Worm (Caenorhabditis elegans) whole organism, late embryonic: ENCODE results near the gene spt-4.

Experiments
- C38D4.7 ChIP-seq: fragments of 200-800 bp; sonication (Bioruptor generic); optimal IDR thresholded peaks from 2 replicates; lab custom pipeline; 2018; ENCODE audit warnings: mild to moderate bottlenecking, missing genetic modification characterization, moderate library complexity, missing compliant biosample characterization
- T23F11.4 ChIP-seq: fragments of 200-800 bp; sonication (Bioruptor generic); optimal IDR thresholded peaks from 2 replicates; lab custom pipeline; 2018; ENCODE audit warnings: mild to moderate bottlenecking, missing genetic modification characterization, missing compliant biosample characterization
- Y22D7AL.16 ChIP-seq: sonication (generic microtip); optimal IDR thresholded peaks from 2 replicates; lab custom pipeline; 2016; ENCODE audit warnings: missing genetic modification characterization, missing compliant biosample characterization
- ahr-1 ChIP-seq: sonication (generic microtip); optimal IDR thresholded peaks from 2 replicates; lab custom pipeline; 2016; ENCODE audit warnings: missing genetic modification characterization, missing compliant biosample characterization
- ama-1 ChIP-seq: fragments of 150-350 bp; optimal IDR thresholded peaks from 2 replicates; lab custom pipeline; 2014
- ceh-19 ChIP-seq: fragments of 200-800 bp; sonication (Bioruptor generic); optimal IDR thresholded peaks from 2 replicates; lab custom pipeline; 2018; ENCODE audit warnings: mild to moderate bottlenecking, missing genetic modification characterization, missing compliant biosample characterization
- ceh-24 ChIP-seq: sonication (generic microtip); optimal IDR thresholded peaks from 2 replicates; lab custom pipeline; 2016; ENCODE audit warnings: mild to moderate bottlenecking, missing genetic modification characterization, missing compliant biosample characterization
- ceh-30 ChIP-seq: fragments of 150-350 bp; optimal IDR thresholded peaks from 2 replicates; lab custom pipeline; 2014; ENCODE audit warnings: missing biosample characterization, missing genetic modification characterization
- ceh-31 ChIP-seq: sonication (generic microtip); optimal IDR thresholded peaks from 2 replicates; lab custom pipeline; 2016; ENCODE audit warnings: missing genetic modification characterization, missing compliant biosample characterization
- ceh-34 ChIP-seq: sonication (generic microtip); optimal IDR thresholded peaks from 2 replicates; lab custom pipeline; 2016; ENCODE audit warnings: mild to moderate bottlenecking, missing genetic modification characterization, missing compliant biosample characterization
- ceh-48 ChIP-seq: sonication (generic microtip); optimal IDR thresholded peaks from 2 replicates; lab custom pipeline; 2016; ENCODE audit warnings: missing genetic modification characterization, inconsistent platforms, missing compliant biosample characterization
- ceh-6 ChIP-seq: fragments of 200-800 bp; sonication (Bioruptor generic); optimal IDR thresholded peaks from 2 replicates; lab custom pipeline; 2018; ENCODE audit warnings: mild to moderate bottlenecking, missing genetic modification characterization, missing compliant biosample characterization
- ceh-9 ChIP-seq: sonication (generic microtip); optimal IDR thresholded peaks from 2 replicates; lab custom pipeline; 2016; ENCODE audit warnings: mild to moderate bottlenecking, missing genetic modification characterization, inconsistent platforms, missing compliant biosample characterization
- che-1 ChIP-seq: sonication (generic microtip); optimal IDR thresholded peaks from 2 replicates; lab custom pipeline; 2016; ENCODE audit warnings: mild to moderate bottlenecking, missing genetic modification characterization, missing compliant biosample characterization
- dmd-4 ChIP-seq: sonication (generic microtip); optimal IDR thresholded peaks from 2 replicates; lab custom pipeline; 2016; ENCODE audit warnings: borderline replicate concordance, missing genetic modification characterization, missing compliant biosample characterization
- dve-1 ChIP-seq: sonication (generic microtip); optimal IDR thresholded peaks from 2 replicates; lab custom pipeline; 2017; ENCODE audit warnings: antibody characterized with exemption, mild to moderate bottlenecking, missing genetic modification characterization, missing compliant biosample characterization
- elt-2 ChIP-seq: sonication (generic microtip); optimal IDR thresholded peaks from 2 replicates; lab custom pipeline; 2016; ENCODE audit warnings: missing genetic modification reagents, missing genetic modification characterization, missing compliant biosample characterization
- elt-4 ChIP-seq: sonication (generic microtip); optimal IDR thresholded peaks from 2 replicates; lab custom pipeline; 2016; ENCODE audit warnings: missing genetic modification characterization, missing compliant biosample characterization
- ets-4 ChIP-seq: sonication (generic microtip); optimal IDR thresholded peaks from 2 replicates; lab custom pipeline; 2016; ENCODE audit warnings: missing genetic modification characterization, missing compliant biosample characterization
- fax-1 ChIP-seq: sonication (generic microtip); optimal IDR thresholded peaks from 2 replicates; lab custom pipeline; 2016; ENCODE audit warnings: missing genotype, missing genetic modification characterization, missing compliant biosample characterization
- fkh-10 ChIP-seq: fragments of 150-350 bp; optimal IDR thresholded peaks from 2 replicates; lab custom pipeline; 2014; ENCODE audit warnings: missing biosample characterization, missing genetic modification reagents, missing genetic modification characterization
- hlh-13 ChIP-seq: fragments of 200-800 bp; sonication (Bioruptor generic); optimal IDR thresholded peaks from 2 replicates; lab custom pipeline; 2018; ENCODE audit warnings: mild to moderate bottlenecking, missing genetic modification characterization, missing compliant biosample characterization
- hlh-15 ChIP-seq: sonication (generic microtip); optimal IDR thresholded peaks from 2 replicates; lab custom pipeline; 2016; ENCODE audit warnings: missing genetic modification characterization, missing compliant biosample characterization
- hlh-6 ChIP-seq: sonication (generic microtip); optimal IDR thresholded peaks from 2 replicates; lab custom pipeline; 2016; ENCODE audit warnings: missing genotype, missing genetic modification characterization, missing compliant biosample characterization
- madf-2 ChIP-seq: sonication (generic microtip); optimal IDR thresholded peaks from 2 replicates; lab custom pipeline; 2017; ENCODE audit warnings: missing genetic modification characterization, missing compliant biosample characterization
- nhr-232 ChIP-seq: sonication (generic microtip); optimal IDR thresholded peaks from 2 replicates; lab custom pipeline; 2016; ENCODE audit warnings: missing genetic modification characterization, missing compliant biosample characterization
- pag-3 ChIP-seq: sonication (generic microtip); optimal IDR thresholded peaks from 2 replicates; lab custom pipeline; 2016; ENCODE audit warnings: missing compliant biosample characterization, missing genetic modification characterization, borderline replicate concordance
- pat-9 ChIP-seq: fragments of 200-800 bp; sonication (Bioruptor generic); optimal IDR thresholded peaks from 2 replicates; lab custom pipeline; 2018; ENCODE audit warnings: mild to moderate bottlenecking, missing genetic modification characterization, moderate library complexity, missing compliant biosample characterization
- pha-2 ChIP-seq: sonication (generic microtip); optimal IDR thresholded peaks from 2 replicates; lab custom pipeline; 2017; ENCODE audit warnings: mild to moderate bottlenecking, missing genetic modification characterization, missing compliant biosample characterization
- pqm-1 ChIP-seq: sonication (generic microtip); optimal IDR thresholded peaks from 2 replicates; lab custom pipeline; 2016; ENCODE audit warnings: missing genetic modification characterization, missing compliant biosample characterization
- pros-1 ChIP-seq: fragments of 150-350 bp; optimal IDR thresholded peaks from 2 replicates; lab custom pipeline; 2014; ENCODE audit warnings: missing biosample characterization, missing genetic modification reagents, missing genetic modification characterization
- sox-2 ChIP-seq: fragments of 200-800 bp; sonication (Bioruptor generic); IDR thresholded peaks from 2 replicates; pipeline ENCODE4 v1.3.6; 2022; ENCODE audit warnings: missing genetic modification reagents, missing genetic modification characterization, missing compliant biosample characterization
- sox-4 ChIP-seq: sonication (generic microtip); optimal IDR thresholded peaks from 2 replicates; lab custom pipeline; 2017; ENCODE audit warnings: mild to moderate bottlenecking, missing genetic modification characterization, inconsistent platforms, missing compliant biosample characterization
- syd-9 ChIP-seq: sonication (generic microtip); optimal IDR thresholded peaks from 2 replicates; lab custom pipeline; 2016; ENCODE audit warnings: mild to moderate bottlenecking, missing genetic modification characterization, moderate library complexity, missing compliant biosample characterization
- tbx-7 ChIP-seq: sonication (generic microtip); optimal IDR thresholded peaks from 2 replicates; lab custom pipeline; 2016; ENCODE audit warnings: missing genotype, missing genetic modification characterization, missing compliant biosample characterization
- ttx-3 ChIP-seq: sonication (generic microtip); optimal IDR thresholded peaks from 2 replicates; lab custom pipeline; 2016; ENCODE audit warnings: missing genetic modification reagents, missing genetic modification characterization, missing compliant biosample characterization
- unc-3 ChIP-seq, 2 experiments: fragments of 200-800 bp in 1 of 2; sonication (Bioruptor generic) in 1 of 2; sonication (generic microtip) in 1 of 2; conservative IDR thresholded peaks in 1 of 2; optimal IDR thresholded peaks in 1 of 2; 2 replicates each; pipeline versions ENCODE4 v1.3.6 to Lab custom; 2016 to 2022; ENCODE audit warnings: missing compliant biosample characterization in 2 of 2, missing genetic modification characterization in 2 of 2, missing genetic modification reagents in 1 of 2
- unc-42 ChIP-seq: sonication (generic microtip); optimal IDR thresholded peaks from 2 replicates; lab custom pipeline; 2016; ENCODE audit warnings: missing genotype, missing genetic modification characterization, missing compliant biosample characterization
- unc-55 ChIP-seq: sonication (generic microtip); optimal IDR thresholded peaks from 2 replicates; lab custom pipeline; 2017; ENCODE audit warnings: missing biosample characterization, missing genetic modification reagents, missing genetic modification characterization
- unc-86 ChIP-seq: sonication (generic microtip); optimal IDR thresholded peaks from 2 replicates; lab custom pipeline; 2016; ENCODE audit warnings: missing genetic modification characterization, missing compliant biosample characterization
- ztf-16 ChIP-seq: sonication (generic microtip); optimal IDR thresholded peaks from 2 replicates; lab custom pipeline; 2017; ENCODE audit warnings: missing genetic modification characterization, missing compliant biosample characterization

spt-4 gene

ce11 chrIII:69652-70051 lies at the start of gene spt-4:
Gene spt-4 (minus strand): TSS chrIII:69752.
- TF ChIP-seq pqm-1 (tag; lab: Kevin White, UChicago) (no peak), T23F11.4 (GFP tag; lab: Kevin White, UChicago) (no peak), fkh-10 (GFP tag; lab: Kevin White, UChicago) (no peak), ceh-30 (tag; lab: Kevin White, UChicago) (no peak), ceh-19 (GFP tag; lab: Kevin White, UChicago) (no peak), ceh-48 (tag; lab: Kevin White, UChicago) (no peak), che-1 (no peak), hlh-13 (no peak), hlh-6 (tag; lab: Kevin White, UChicago) (no peak), ztf-16 (no peak), ceh-34 (no peak), dve-1 (tag; lab: Kevin White, UChicago) (no peak), sox-4 (tag; lab: Kevin White, UChicago) (no peak), elt-2 (no peak), ceh-31 (tag; lab: Kevin White, UChicago) (no peak), nhr-232 (tag; lab: Kevin White, UChicago) (no peak), unc-42 (tag; lab: Kevin White, UChicago) (no peak)

ce11 chrIII:117857-118256 lies 48.3 kb upstream of the spt-4 start:
- no peak for TF ChIP-seq hlh-15 (tag; lab: Kevin White, UChicago)
- no peak for TF ChIP-seq fax-1 (tag; lab: Kevin White, UChicago)
- TF ChIP-seq ceh-6 = no peak
- no peak for TF ChIP-seq unc-86 (tag; lab: Kevin White, UChicago)
- no peak for TF ChIP-seq pros-1 (tag; lab: Kevin White, UChicago)
- TF ChIP-seq pha-2 (tag; lab: Kevin White, UChicago) = no peak
- TF ChIP-seq nhr-232 (tag; lab: Kevin White, UChicago) = no peak
- TF ChIP-seq T23F11.4 (GFP tag; lab: Kevin White, UChicago) = no peak
- no peak for TF ChIP-seq pqm-1 (tag; lab: Kevin White, UChicago)
- no peak for TF ChIP-seq fkh-10 (GFP tag; lab: Kevin White, UChicago)
- no peak for TF ChIP-seq dmd-4
- TF ChIP-seq madf-2 (tag; lab: Kevin White, UChicago) = no peak
- no peak for TF ChIP-seq ttx-3 (tag; lab: Kevin White, UChicago)
- no peak for TF ChIP-seq unc-3 (GFP tag; conservative IDR thresholded peaks at IDR 0.05; lab: Robert Waterston, UW)
- TF ChIP-seq unc-3 (tag; optimal IDR thresholded peaks at IDR 0.05; lab: Kevin White, UChicago) = no peak
- no peak for TF ChIP-seq hlh-6 (tag; lab: Kevin White, UChicago)
- TF ChIP-seq pat-9 (tag; lab: Kevin White, UChicago) = no peak
- no peak for TF ChIP-seq sox-2
- no peak for TF ChIP-seq tbx-7
- TF ChIP-seq C38D4.7 = no peak
- TF ChIP-seq ama-1 = no peak

DNA sequence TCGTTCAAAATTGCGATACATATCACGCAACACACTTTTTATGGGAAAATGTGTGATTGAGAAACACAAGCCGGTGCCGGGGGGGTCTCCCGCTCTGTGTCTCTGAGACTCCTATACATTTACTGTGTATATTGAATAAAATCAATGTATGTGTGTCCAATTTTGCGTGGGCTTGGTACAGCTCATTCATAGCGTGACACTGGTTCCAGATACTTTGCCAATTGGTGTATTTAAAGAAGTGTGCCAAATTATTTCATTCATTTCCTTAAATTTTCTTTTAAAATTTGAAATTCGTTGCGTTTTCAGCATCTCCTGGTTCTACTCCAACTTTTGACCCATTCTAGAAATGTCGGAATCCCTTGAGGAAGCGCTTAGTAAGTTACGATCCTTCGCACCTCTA lies 47.7 kb upstream of the spt-4 start, which contains the start of gene C29F9.5:
Gene C29F9.5 (plus strand): TSS at position 301 of the 400 bp plus-strand sequence.
- TF ChIP-seq ceh-19 (GFP tag; lab: Kevin White, UChicago) (no peak), ceh-9 (tag; lab: Kevin White, UChicago) (no peak), pqm-1 (tag; lab: Kevin White, UChicago) (no peak), unc-3 (GFP tag; conservative IDR thresholded peaks at IDR 0.05; lab: Robert Waterston, UW) (no peak), unc-3 (tag; optimal IDR thresholded peaks at IDR 0.05; lab: Kevin White, UChicago) (no peak), unc-86 (tag; lab: Kevin White, UChicago) (no peak), T23F11.4 (GFP tag; lab: Kevin White, UChicago) (no peak), pros-1 (tag; lab: Kevin White, UChicago) (no peak), pag-3 (no peak)
- TF ChIP-seq, all 69 proteins: peak for 0

ce11 chrIII:114603-115002 lies 45.1 kb upstream of the spt-4 start, which contains the start of gene C29F9.6:
Gene C29F9.6 (plus strand): TSS chrIII:114903.
- TF ChIP-seq ets-4 (tag; lab: Kevin White, UChicago) (no peak), ztf-16 (no peak), hlh-15 (tag; lab: Kevin White, UChicago) (no peak), elt-4 (tag; lab: Kevin White, UChicago) (no peak), ceh-24 (no peak), ama-1 (no peak), unc-3 (GFP tag; conservative IDR thresholded peaks at IDR 0.05; lab: Robert Waterston, UW) (no peak), unc-3 (tag; optimal IDR thresholded peaks at IDR 0.05; lab: Kevin White, UChicago) (no peak), syd-9 (tag; lab: Kevin White, UChicago) (no peak), ceh-6 (no peak), Y22D7AL.16 (no peak), ahr-1 (tag; lab: Kevin White, UChicago) (no peak), nhr-232 (tag; lab: Kevin White, UChicago) (no peak), unc-55 (GFP tag; lab: Kevin White, UChicago) (no peak), ceh-30 (tag; lab: Kevin White, UChicago) (no peak), sox-2 (no peak)
